Worm (Caenorhabditis elegans) whole organism, L1 larva: ENCODE measurements around the gene F54H5.5.

Experiments used
- F16B12.6 ChIP-seq: fragments of 150-350 bp; optimal IDR thresholded peaks from 2 replicates; lab custom pipeline; 2014; ENCODE audit warnings: missing biosample characterization, missing genetic modification characterization
- Y116A8C.19 ChIP-seq: sonication (generic microtip); optimal IDR thresholded peaks from 2 replicates; lab custom pipeline; 2016; ENCODE audit warnings: missing compliant biosample characterization, missing genetic modification characterization, borderline replicate concordance
- aly-2 ChIP-seq: fragments of 150-350 bp; optimal IDR thresholded peaks from 2 replicates; lab custom pipeline; 2014; ENCODE audit warnings: missing biosample characterization, missing genetic modification characterization
- dsc-1 ChIP-seq: sonication (generic microtip); optimal IDR thresholded peaks from 2 replicates; lab custom pipeline; 2016; ENCODE audit warnings: mild to moderate bottlenecking, missing genetic modification characterization, missing compliant biosample characterization
- egl-13 ChIP-seq: sonication (generic microtip); optimal IDR thresholded peaks from 2 replicates; lab custom pipeline; 2016; ENCODE audit warnings: missing genotype, missing genetic modification reagents, missing genetic modification characterization, missing compliant biosample characterization
- elt-2 ChIP-seq: sonication (generic microtip); optimal IDR thresholded peaks from 2 replicates; lab custom pipeline; 2016; ENCODE audit warnings: missing genetic modification characterization, mild to moderate bottlenecking, inconsistent platforms, missing compliant biosample characterization, missing genetic modification reagents
- lin-35 ChIP-seq, 2 experiments: fragments of 150-350 bp; optimal IDR thresholded peaks; 2 replicates each; lab custom pipeline; 2014; ENCODE audit warnings: missing biosample characterization in 2 of 2, missing genetic modification characterization in 2 of 2, missing genetic modification reagents in 2 of 2
- lin-39 ChIP-seq: fragments of 150-350 bp; optimal IDR thresholded peaks from 2 replicates; lab custom pipeline; 2014; ENCODE audit warnings: missing biosample characterization, missing genetic modification reagents, missing genetic modification characterization
- nhr-28 ChIP-seq: fragments of 150-350 bp; optimal IDR thresholded peaks from 2 replicates; lab custom pipeline; 2014; ENCODE audit warnings: missing biosample characterization, missing genetic modification characterization
- pqm-1 ChIP-seq: sonication (generic microtip); optimal IDR thresholded peaks from 3 replicates; lab custom pipeline; 2017; ENCODE audit warnings: missing biosample characterization, missing genetic modification characterization
- snu-23 ChIP-seq: sonication (generic microtip); optimal IDR thresholded peaks from 2 replicates; lab custom pipeline; 2016; ENCODE audit warnings: missing genetic modification characterization, missing compliant biosample characterization
- tbx-2 ChIP-seq: sonication (generic microtip); optimal IDR thresholded peaks from 2 replicates; lab custom pipeline; 2016; ENCODE audit warnings: missing genetic modification characterization, missing compliant biosample characterization
- tlp-1 ChIP-seq: fragments of 150-350 bp; optimal IDR thresholded peaks from 2 replicates; lab custom pipeline; 2014; ENCODE audit warnings: missing biosample characterization, missing genetic modification characterization
- unc-98 ChIP-seq: fragments of 200-800 bp; sonication (Bioruptor generic); IDR thresholded peaks from 2 replicates; pipeline ENCODE4 v1.3.6; 2022; ENCODE audit warnings: missing genetic modification characterization, missing compliant biosample characterization

ce11 chrII:6616770-6617169, 10.3 kb downstream of the F54H5.5 start, which contains the start of gene klf-3:
- TF ChIP-seq pqm-1 (tag; lab: Kevin White, UChicago) = no peak
- TF ChIP-seq egl-13 (tag; lab: Kevin White, UChicago) = no peak
- TF ChIP-seq tlp-1 (tag; lab: Kevin White, UChicago) = no peak
- no peak for TF ChIP-seq tbx-2 (tag; lab: Kevin White, UChicago)
- no peak for TF ChIP-seq snu-23 (GFP tag; lab: Kevin White, UChicago)
- TF ChIP-seq lin-35 (GFP tag; optimal IDR thresholded peaks at IDR 0.05; lab: Kevin White, UChicago) = no peak
- no peak for TF ChIP-seq unc-98 (GFP tag; lab: Robert Waterston, UW)
- no peak for TF ChIP-seq lin-39 (tag; lab: Kevin White, UChicago)
- TF ChIP-seq aly-2 (tag; lab: Kevin White, UChicago) = no peak
- no peak for TF ChIP-seq F16B12.6
- no peak for TF ChIP-seq elt-2 (tag; lab: Kevin White, UChicago)
- TF ChIP-seq dsc-1 (tag; lab: Kevin White, UChicago) = no peak
- no peak for TF ChIP-seq nhr-28 (tag; lab: Kevin White, UChicago)
- no peak for TF ChIP-seq Y116A8C.19
